Fruit fly (Drosophila melanogaster) whole organism, prepupa: ENCODE data around the gene CG10962.

Experiments used
- Blimp-1 ChIP-seq: fragments of 200-800 bp; sonication (Bioruptor generic); optimal IDR thresholded peaks from 3 replicates; lab custom pipeline; 2017; ENCODE audit warnings: missing biosample characterization, missing genetic modification characterization, mild to moderate bottlenecking, moderate library complexity, missing genetic modification reagents
- CG31627 ChIP-seq: fragments of 200-800 bp; sonication (Bioruptor generic); optimal IDR thresholded peaks from 3 replicates; lab custom pipeline; 2016; ENCODE audit warnings: missing biosample characterization, missing genetic modification characterization
- CG4318 ChIP-seq: fragments of 200-800 bp; sonication (Bioruptor generic); optimal IDR thresholded peaks from 3 replicates; lab custom pipeline; 2017; ENCODE audit warnings: missing biosample characterization, mild to moderate bottlenecking, missing genetic modification characterization
- CG6792 ChIP-seq: fragments of 200-800 bp; sonication (Bioruptor generic); optimal IDR thresholded peaks from 3 replicates; lab custom pipeline; 2016; ENCODE audit warnings: missing biosample characterization, missing genetic modification characterization
- Eip78C ChIP-seq: fragments of 200-800 bp; sonication (Bioruptor generic); peaks from one replicate; lab custom pipeline; 2016; ENCODE audit warnings: missing biosample characterization, missing genetic modification characterization
- dsx ChIP-seq: fragments of 200-800 bp; optimal IDR thresholded peaks from 3 replicates; lab custom pipeline; 2019; ENCODE audit warnings: missing biosample characterization, mild to moderate bottlenecking, missing genetic modification characterization, moderate library complexity; ENCODE audit not compliant: poor library complexity, severe bottlenecking
- vri ChIP-seq: fragments of 200-800 bp; sonication (Bioruptor generic); optimal IDR thresholded peaks from 3 replicates; lab custom pipeline; 2016; ENCODE audit warnings: missing biosample characterization, mild to moderate bottlenecking, missing genetic modification characterization

DNA sequence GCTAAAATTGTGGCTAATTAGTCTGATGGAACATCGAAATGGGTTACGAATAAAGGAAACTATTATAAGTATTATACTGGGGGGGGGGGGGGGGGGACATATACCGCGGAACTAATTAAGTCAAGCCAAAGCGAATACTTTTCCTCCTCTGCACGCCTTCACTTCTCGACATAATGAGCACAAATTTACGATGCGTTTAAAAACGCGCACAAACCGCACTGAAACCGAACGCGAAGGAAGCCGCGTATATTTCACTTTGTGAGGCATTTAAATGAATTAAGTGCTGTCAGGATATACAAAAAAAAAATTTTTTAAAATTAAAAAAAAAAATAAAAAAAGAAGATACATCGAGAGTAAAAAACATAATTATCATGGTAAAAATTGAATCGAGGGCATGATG is 15.8 kb downstream of the CG10962 start:
- TF ChIP-seq Blimp-1 (GFP tag; lab: Kevin White, UChicago), result no peak
- no peak for TF ChIP-seq vri (GFP tag; lab: Kevin White, UChicago)
- TF ChIP-seq CG6792 (GFP tag; lab: Kevin White, UChicago), result no peak
- TF ChIP-seq dsx (GFP tag; lab: Kevin White, UChicago), result no peak
- no peak for TF ChIP-seq Eip78C (GFP tag; lab: Kevin White, UChicago)
- no peak for TF ChIP-seq CG31627 (GFP tag; lab: Kevin White, UChicago)
- no peak for TF ChIP-seq CG4318 (GFP tag; lab: Kevin White, UChicago)
